Worm (Caenorhabditis elegans): Measurements from ENCODE around the gene F09C6.11.

DNA sequence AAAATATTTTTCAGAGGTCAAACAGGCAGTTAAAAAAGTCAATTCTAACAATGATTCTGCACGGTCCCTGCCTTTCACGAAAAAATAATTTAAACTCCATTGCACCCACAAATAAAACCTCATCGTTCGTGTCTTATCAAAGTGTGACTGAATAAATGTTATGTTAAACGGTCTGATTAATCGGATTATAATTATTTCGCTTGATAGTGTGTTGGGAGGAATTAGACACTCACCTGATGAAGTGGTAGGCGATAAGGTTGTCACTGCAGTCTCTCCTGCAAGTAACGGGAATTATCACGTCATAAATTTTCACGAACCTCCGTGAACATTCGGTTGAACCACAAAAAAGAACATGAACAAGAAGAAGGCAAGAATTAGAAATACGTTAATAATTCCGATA, 41.8 kb downstream of the F09C6.11 start:
- TF ChIP-seq nhr-76 (tag; optimal IDR thresholded peaks at IDR 0.05): no peak
- no peak for TF ChIP-seq unc-62 (GFP tag; optimal IDR thresholded peaks at IDR 0.05)
- TF ChIP-seq ama-1 (optimal IDR thresholded peaks at IDR 0.05): no peak
- TF ChIP-seq ceh-90 (tag; optimal IDR thresholded peaks at IDR 0.05): no peak
- TF ChIP-seq isw-1 (GFP tag; IDR thresholded peaks at IDR 0.05): no peak
- no peak for TF ChIP-seq hlh-4 (tag; optimal IDR thresholded peaks at IDR 0.05)
- no peak for TF ChIP-seq pag-3 (tag; optimal IDR thresholded peaks at IDR 0.05; ENCODE audit: borderline replicate concordance, insufficient read depth)
- TF ChIP-seq snpc-4 (tag; optimal IDR thresholded peaks at IDR 0.05): no peak
